Worm (Caenorhabditis elegans): ENCODE measurements around the gene clp-6.

ce11 chrIV:1407049-1407448, 27.8 kb downstream of the clp-6 start:
- no peak for TF ChIP-seq tbx-2 (tag; optimal IDR thresholded peaks at IDR 0.05)
- no peak for TF ChIP-seq pros-1 (tag; optimal IDR thresholded peaks at IDR 0.05)
